Fruit fly (Drosophila melanogaster) whole organism: ENCODE data around the gene CG5167.

Experiments used
- CG8478 ChIP-seq: fragments of >200 bp; optimal IDR thresholded peaks from 2 replicates; lab custom pipeline; 2018; ENCODE audit warnings: inconsistent platforms
- usp ChIP-seq: fragments of >200 bp; optimal IDR thresholded peaks from 2 replicates; lab custom pipeline; 2017; ENCODE audit warnings: missing biosample characterization, missing genetic modification characterization, mixed read lengths

DNA sequence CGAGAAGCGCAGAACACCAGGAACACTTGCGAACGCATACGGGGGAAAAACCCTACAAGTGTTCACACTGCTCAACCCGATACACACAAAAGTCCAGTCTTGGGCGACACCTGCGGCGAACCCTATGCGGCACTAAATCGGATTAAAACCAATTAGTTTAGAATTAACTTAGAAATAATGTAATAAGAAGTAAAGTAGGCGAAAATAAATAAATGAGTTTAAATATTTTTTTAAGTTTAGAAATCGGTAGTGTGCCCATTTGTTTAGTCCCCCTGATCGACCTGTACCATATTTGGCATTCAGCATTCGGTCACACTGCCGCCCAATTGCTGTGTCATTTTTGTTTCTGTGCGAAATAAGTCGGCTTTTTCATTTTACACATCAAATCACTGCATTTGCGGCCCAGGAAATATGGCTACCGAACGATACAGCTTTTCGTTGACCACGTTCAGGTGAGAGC, 24.7 kb downstream of the CG5167 start, which contains the start of gene Prosalpha2:
- TF ChIP-seq CG8478 (lab: Kevin White, UChicago) = no peak
- no peak for TF ChIP-seq usp
